Worm (Caenorhabditis elegans) whole organism, L3 larva: ENCODE measurements around the gene Y71H2AM.11.
"Not testable (repeated sequence)": the region's sequence is repeated elsewhere in the genome, so short reads cannot be mapped to it uniquely, and the experiment has no call there.

Experiments used
- aly-2 ChIP-seq: fragments of 150-350 bp; optimal IDR thresholded peaks from 2 replicates; lab custom pipeline; 2014; ENCODE audit warnings: missing biosample characterization, missing genetic modification characterization
- ceh-28 ChIP-seq: fragments of 150-350 bp; optimal IDR thresholded peaks from 2 replicates; lab custom pipeline; 2014; ENCODE audit warnings: missing biosample characterization, missing genetic modification reagents, missing genetic modification characterization
- ceh-9 ChIP-seq: sonication (generic microtip); optimal IDR thresholded peaks from 2 replicates; lab custom pipeline; 2018; ENCODE audit warnings: missing biosample characterization, missing genetic modification characterization
- egl-27 ChIP-seq: sonication (generic microtip); optimal IDR thresholded peaks from 4 replicates; lab custom pipeline; 2017; ENCODE audit warnings: missing biosample characterization, missing genetic modification reagents, missing genetic modification characterization
- elt-1 ChIP-seq: fragments of 150-350 bp; optimal IDR thresholded peaks from 2 replicates; lab custom pipeline; 2014; ENCODE audit warnings: missing biosample characterization, missing genetic modification characterization
- elt-2 ChIP-seq: sonication (generic microtip); optimal IDR thresholded peaks from 2 replicates; lab custom pipeline; 2016; ENCODE audit warnings: missing genetic modification reagents, mild to moderate bottlenecking, missing genetic modification characterization, missing compliant biosample characterization
- eor-1 ChIP-seq, 2 experiments: fragments of 150-350 bp; optimal IDR thresholded peaks; 2 replicates each; lab custom pipeline; 2014 to 2018; ENCODE audit warnings: missing biosample characterization in 2 of 2, missing genetic modification characterization in 2 of 2
- fkh-10 ChIP-seq: sonication (generic microtip); optimal IDR thresholded peaks from 2 replicates; lab custom pipeline; 2017; ENCODE audit warnings: missing biosample characterization, missing genetic modification reagents, missing genetic modification characterization
- fos-1 ChIP-seq: fragments of 150-350 bp; optimal IDR thresholded peaks from 2 replicates; lab custom pipeline; 2014; ENCODE audit warnings: missing biosample characterization, missing genetic modification characterization
- hmg-11 ChIP-seq: sonication (generic microtip); optimal IDR thresholded peaks from 2 replicates; lab custom pipeline; 2016; ENCODE audit warnings: missing genetic modification characterization, missing compliant biosample characterization
- lin-15B ChIP-seq: fragments of 150-350 bp; optimal IDR thresholded peaks from 2 replicates; lab custom pipeline; 2014; ENCODE audit warnings: missing biosample characterization, missing genetic modification characterization
- mdl-1 ChIP-seq: fragments of 150-350 bp; optimal IDR thresholded peaks from 2 replicates; lab custom pipeline; 2014; ENCODE audit warnings: missing biosample characterization, missing genetic modification characterization
- mml-1 ChIP-seq: fragments of 150-350 bp; sonication (generic microtip); optimal IDR thresholded peaks from 3 replicates; lab custom pipeline; 2014; ENCODE audit warnings: missing biosample characterization, missing genetic modification characterization
- nfya-1 ChIP-seq: sonication (generic microtip); optimal IDR thresholded peaks from 2 replicates; lab custom pipeline; 2017; ENCODE audit warnings: missing genetic modification characterization, mild to moderate bottlenecking, missing compliant biosample characterization, antibody characterized with exemption, moderate library complexity; ENCODE audit not compliant: insufficient read depth
- nhr-23 ChIP-seq: fragments of 150-350 bp; optimal IDR thresholded peaks from 2 replicates; lab custom pipeline; 2014; ENCODE audit warnings: missing biosample characterization, missing genetic modification reagents, missing genetic modification characterization
- nhr-237 ChIP-seq: fragments of 150-350 bp; optimal IDR thresholded peaks from 2 replicates; lab custom pipeline; 2014; ENCODE audit warnings: missing biosample characterization, missing genetic modification characterization
- nhr-25 ChIP-seq: sonication (generic microtip); optimal IDR thresholded peaks from 2 replicates; lab custom pipeline; 2017; ENCODE audit warnings: missing biosample characterization, missing genetic modification characterization
- nhr-28 ChIP-seq: fragments of 150-350 bp; optimal IDR thresholded peaks from 2 replicates; lab custom pipeline; 2014; ENCODE audit warnings: missing biosample characterization, missing genetic modification characterization
- nhr-43 ChIP-seq: sonication (generic microtip); optimal IDR thresholded peaks from 2 replicates; lab custom pipeline; 2016; ENCODE audit warnings: mild to moderate bottlenecking, missing genetic modification characterization, missing compliant biosample characterization; ENCODE audit not compliant: poor library complexity, severe bottlenecking
- nhr-77 ChIP-seq: fragments of 150-350 bp; optimal IDR thresholded peaks from 2 replicates; lab custom pipeline; 2014; ENCODE audit warnings: missing biosample characterization, missing genetic modification characterization
- pha-4 ChIP-seq: fragments of 150-350 bp; optimal IDR thresholded peaks from 2 replicates; lab custom pipeline; 2014; ENCODE audit warnings: missing biosample characterization, missing genetic modification reagents, missing genetic modification characterization
- pqm-1 ChIP-seq: fragments of 150-350 bp; optimal IDR thresholded peaks from 2 replicates; lab custom pipeline; 2017; ENCODE audit warnings: missing biosample characterization, missing genetic modification characterization, inconsistent platforms
- sea-2 ChIP-seq: fragments of 150-350 bp; sonication (generic microtip); optimal IDR thresholded peaks from 4 replicates; lab custom pipeline; 2014; ENCODE audit warnings: missing biosample characterization, missing genetic modification reagents, missing genetic modification characterization
- skn-1 ChIP-seq: fragments of 150-350 bp; optimal IDR thresholded peaks from 2 replicates; lab custom pipeline; 2014; ENCODE audit warnings: missing biosample characterization, missing genetic modification characterization
- snpc-4 ChIP-seq: fragments of 150-350 bp; optimal IDR thresholded peaks from 2 replicates; lab custom pipeline; 2014; ENCODE audit warnings: missing biosample characterization, missing genetic modification characterization
- tbx-2 ChIP-seq: sonication (generic microtip); optimal IDR thresholded peaks from 2 replicates; lab custom pipeline; 2016; ENCODE audit warnings: mild to moderate bottlenecking, missing genetic modification characterization, missing compliant biosample characterization
- zag-1 ChIP-seq: fragments of 150-350 bp; optimal IDR thresholded peaks from 2 replicates; lab custom pipeline; 2014; ENCODE audit warnings: missing biosample characterization, missing genetic modification characterization
- ztf-11 ChIP-seq: fragments of 150-350 bp; optimal IDR thresholded peaks from 2 replicates; lab custom pipeline; 2014; ENCODE audit warnings: missing biosample characterization, missing genetic modification characterization

Gene Y71H2AM.11

ce11 chrIII:2700637-2701036 lies 24.3 kb downstream of the Y71H2AM.11 start, which contains the start of gene set-27:
TSS of gene set-27 (plus strand) at chrIII:2700937.
- TF ChIP-seq nhr-28 (no peak), sea-2 (no peak), tbx-2 (tag; lab: Kevin White, UChicago) (no peak), lin-15B (no peak), ztf-11 (tag; lab: Kevin White, UChicago) (no peak), fkh-10 (GFP tag; lab: Kevin White, UChicago) (no peak)
- TF ChIP-seq, all 47 proteins: peak for 0

DNA sequence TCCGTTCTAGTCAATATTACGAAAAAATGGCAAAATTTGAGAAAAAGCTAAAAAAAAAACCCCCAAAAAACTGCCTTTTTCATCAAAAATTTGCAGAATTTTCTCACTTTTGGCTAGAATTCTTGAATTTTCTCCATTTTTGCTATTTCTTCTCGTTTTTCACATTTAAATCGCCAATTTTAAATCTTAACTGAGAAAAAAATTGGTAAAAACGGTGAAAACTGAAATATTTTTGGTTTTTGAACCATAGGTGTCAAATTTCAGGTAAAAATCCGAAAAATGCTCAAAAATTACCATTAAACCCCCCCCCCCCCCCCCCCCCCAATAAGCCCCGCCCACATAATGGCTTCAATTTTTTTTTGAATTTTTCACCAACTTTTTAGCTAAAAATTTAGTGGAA lies 25.5 kb downstream of the Y71H2AM.11 start, which contains the start of gene cox-6B:
Gene cox-6B (plus strand): TSS at position 301 of the 400 bp plus-strand sequence.
- TF ChIP-seq skn-1 (tag; lab: Kevin White, UChicago); nhr-237 (tag; lab: Kevin White, UChicago); hmg-11: not testable (repeated sequence)
- TF ChIP-seq, all 47 proteins: peak for 0; not testable (repeated sequence) for 47

ce11 chrIII:2698740-2699139 lies 26.2 kb downstream of the Y71H2AM.11 start, which contains the start of gene slc-30A9:
TSS of gene slc-30A9 (minus strand) at chrIII:2698817.
- TF ChIP-seq ceh-9 (tag; lab: Kevin White, UChicago) (no peak), egl-27 (tag; lab: Kevin White, UChicago) (no peak), mml-1 (no peak), pha-4 (tag; lab: Kevin White, UChicago) (peak; percentile 85), pqm-1 (no peak), snpc-4 (tag; lab: Kevin White, UChicago) (no peak), nfya-1 (tag; lab: Kevin White, UChicago) (peak; percentile 43), lin-15B (peak; percentile 70)
- TF ChIP-seq, all 47 proteins: peak for 3

- peak; percentile 55 for TF ChIP-seq pqm-1
- no peak for TF ChIP-seq elt-1 (tag; lab: Kevin White, UChicago)
- no peak for TF ChIP-seq fos-1 (tag; lab: Kevin White, UChicago)
- peak; percentile 17 for TF ChIP-seq pha-4 (tag; lab: Kevin White, UChicago)
- TF ChIP-seq elt-2 (tag; lab: Kevin White, UChicago): peak; percentile 87
Observed at ce11 chrIII:2687412-2687811, 37.5 kb downstream of the Y71H2AM.11 start.

ce11 chrIII:2686663-2687062 lies 38.2 kb downstream of the Y71H2AM.11 start:
- no peak for TF ChIP-seq nhr-25
- TF ChIP-seq fkh-10 (GFP tag; lab: Kevin White, UChicago): peak; percentile 81
- TF ChIP-seq, all 47 proteins: peak for 1

DNA sequence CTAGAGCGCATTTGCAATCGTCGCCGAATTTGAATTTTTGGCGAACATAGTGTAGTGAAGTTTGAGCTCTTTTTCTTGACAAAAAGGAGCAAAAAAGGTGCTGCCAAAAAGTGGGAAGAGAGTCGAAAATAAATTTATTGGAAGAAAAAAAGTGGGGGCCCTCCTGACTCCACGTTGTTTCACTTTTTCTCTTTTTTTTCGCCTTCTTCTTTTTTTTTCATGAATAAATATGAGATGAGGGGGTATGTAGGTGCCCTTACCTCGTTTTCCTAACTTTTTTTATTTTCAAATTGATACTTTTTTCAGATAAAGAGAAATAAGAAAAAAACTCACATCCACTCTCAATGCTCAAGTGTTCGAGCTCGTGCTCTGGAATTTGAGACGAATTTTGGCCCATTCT lies 38.8 kb downstream of the Y71H2AM.11 start, which contains the start of the genes Y71H2AL.2, Y71H2AL.4 and pbo-1:
Gene Y71H2AL.2 (plus strand): TSS at position 301 of the 400 bp plus-strand sequence.
Gene Y71H2AL.4 (plus strand): TSS at position 345 of the 400 bp plus-strand sequence.
Gene pbo-1 (minus strand): TSS at position 400 of the 400 bp plus-strand sequence.
- TF ChIP-seq skn-1 (tag; lab: Kevin White, UChicago) (no peak), lin-15B (no peak), mml-1 (no peak)

ce11 chrIII:2683403-2683802 lies 41.5 kb downstream of the Y71H2AM.11 start:
- TF ChIP-seq nhr-25 (no peak), egl-27 (tag; lab: Kevin White, UChicago) (no peak), lin-15B (no peak), ceh-9 (tag; lab: Kevin White, UChicago) (no peak), nhr-23 (tag; lab: Kevin White, UChicago) (no peak), skn-1 (tag; lab: Kevin White, UChicago) (no peak), eor-1 (tag; optimal IDR thresholded peaks at IDR 0.05; lab: Kevin White, UChicago) (no peak), sea-2 (no peak), mdl-1 (tag; lab: Kevin White, UChicago) (no peak), ceh-28 (tag; lab: Kevin White, UChicago) (no peak), nhr-77 (tag; lab: Kevin White, UChicago) (no peak), nhr-43 (tag; lab: Kevin White, UChicago) (no peak), zag-1 (no peak), aly-2 (tag; lab: Kevin White, UChicago) (no peak)
